Worm (Caenorhabditis elegans): ENCODE measurements around the gene C10C5.3.

- TF ChIP-seq pag-3 (tag; optimal IDR thresholded peaks at IDR 0.05; ENCODE audit: borderline replicate concordance, insufficient read depth), result no peak
- no peak for TF ChIP-seq C34B4.2 (tag; optimal IDR thresholded peaks at IDR 0.05)
- TF ChIP-seq ama-1 (optimal IDR thresholded peaks at IDR 0.05), result no peak
Observed at ce11 chrIV:9396118-9396517, 21.5 kb downstream of the C10C5.3 start, which contains the start of gene col-121.

Measured in whole organism, L1 larva.